Fruit fly (Drosophila melanogaster) whole organism, embryonic: Measurements from ENCODE around the gene aos.
A peak's percentile ranks its signal among the peaks of the same experiment; 100 is the strongest.

Source experiments
- Abd-B ChIP-seq: fragments of 200-800 bp; sonication (Bioruptor generic); optimal IDR thresholded peaks from 2 replicates; lab custom pipeline; 2018; ENCODE audit warnings: missing biosample characterization, mild to moderate bottlenecking, missing genetic modification characterization, moderate library complexity
- Adf1 ChIP-seq: fragments of 200-800 bp; sonication (Bioruptor generic); IDR thresholded peaks from 2 replicates; pipeline ENCODE4 v1.3.6; 2022; ENCODE audit warnings: missing biosample characterization, missing genetic modification characterization
- CG1024 ChIP-seq: fragments of 200-800 bp; sonication (Bioruptor generic); IDR thresholded peaks from 2 replicates; pipeline ENCODE4 v1.3.6; 2022; ENCODE audit warnings: missing biosample characterization, missing genetic modification characterization
- CG11456 ChIP-seq: fragments of 200-800 bp; sonication (Bioruptor generic); IDR thresholded peaks from 3 replicates; pipeline ENCODE4 v1.3.6; 2022; ENCODE audit warnings: missing biosample characterization, missing genetic modification characterization
- CG12659 ChIP-seq: fragments of 200-800 bp; sonication (Bioruptor generic); optimal IDR thresholded peaks from 3 replicates; lab custom pipeline; 2017; ENCODE audit warnings: mild to moderate bottlenecking, missing biosample characterization, missing genetic modification reagents, missing genetic modification characterization
- CG13424 ChIP-seq: fragments of 200-800 bp; sonication (Bioruptor generic); optimal IDR thresholded peaks from 2 replicates; lab custom pipeline; 2019; ENCODE audit warnings: missing biosample characterization, mild to moderate bottlenecking, missing genetic modification characterization, moderate library complexity
- CG14014 ChIP-seq: fragments of 200-800 bp; sonication (Bioruptor generic); IDR thresholded peaks from 2 replicates; pipeline ENCODE4 v1.3.6; 2022; ENCODE audit warnings: missing biosample characterization, missing genetic modification characterization
- CG1603 ChIP-seq: fragments of 200-800 bp; sonication (Bioruptor generic); optimal IDR thresholded peaks from 2 replicates; lab custom pipeline; 2019; ENCODE audit warnings: missing biosample characterization, mild to moderate bottlenecking, missing genetic modification characterization, moderate library complexity
- CG16863 ChIP-seq: fragments of 200-800 bp; sonication (Bioruptor generic); optimal IDR thresholded peaks from 3 replicates; lab custom pipeline; 2016; ENCODE audit warnings: missing biosample characterization, missing genetic modification characterization
- CG17359 ChIP-seq: fragments of 200-800 bp; sonication (Bioruptor generic); optimal IDR thresholded peaks from 3 replicates; lab custom pipeline; 2018; ENCODE audit warnings: missing biosample characterization, mild to moderate bottlenecking, missing genetic modification characterization, moderate library complexity
- CG17361 ChIP-seq: fragments of 200-800 bp; sonication (Bioruptor generic); IDR thresholded peaks from 3 replicates; pipeline ENCODE4 v1.3.6; 2022; ENCODE audit warnings: missing biosample characterization, missing genetic modification characterization
- CG2116 ChIP-seq: fragments of 200-800 bp; sonication (Bioruptor generic); optimal IDR thresholded peaks from 3 replicates; lab custom pipeline; 2018; ENCODE audit warnings: missing biosample characterization, mild to moderate bottlenecking, missing genetic modification characterization
- CG30020 ChIP-seq: fragments of 200-800 bp; optimal IDR thresholded peaks from 2 replicates; lab custom pipeline; 2019; ENCODE audit warnings: missing biosample characterization, mild to moderate bottlenecking, missing genetic modification characterization, moderate library complexity
- CG30431 ChIP-seq: fragments of 200-800 bp; sonication (Bioruptor generic); optimal IDR thresholded peaks from 2 replicates; lab custom pipeline; 2017; ENCODE audit warnings: missing biosample characterization, missing genetic modification characterization
- CG3065 ChIP-seq: fragments of 200-800 bp; sonication (Bioruptor generic); optimal IDR thresholded peaks from 2 replicates; lab custom pipeline; 2016; ENCODE audit warnings: missing biosample characterization, missing genetic modification characterization
- CG3995 ChIP-seq: fragments of 200-800 bp; sonication (Bioruptor generic); optimal IDR thresholded peaks from 3 replicates; lab custom pipeline; 2016; ENCODE audit warnings: missing biosample characterization, missing genetic modification characterization
- CG4820 ChIP-seq: fragments of 200-800 bp; sonication (Bioruptor generic); optimal IDR thresholded peaks from 3 replicates; lab custom pipeline; 2016; ENCODE audit warnings: missing biosample characterization, missing genetic modification characterization
- CG5245 ChIP-seq: fragments of 200-800 bp; sonication (Bioruptor generic); optimal IDR thresholded peaks from 3 replicates; lab custom pipeline; 2016; ENCODE audit warnings: missing biosample characterization, missing genetic modification characterization
- CG7987 ChIP-seq: fragments of 200-800 bp; sonication (Bioruptor generic); optimal IDR thresholded peaks from 2 replicates; lab custom pipeline; 2018; ENCODE audit warnings: missing biosample characterization, mild to moderate bottlenecking, missing genetic modification characterization, moderate library complexity
- CG8388 ChIP-seq: fragments of 200-800 bp; sonication (Bioruptor generic); optimal IDR thresholded peaks from 2 replicates; lab custom pipeline; 2019; ENCODE audit warnings: missing biosample characterization, mild to moderate bottlenecking, missing genetic modification characterization, moderate library complexity
- CG8924 ChIP-seq: fragments of 200-800 bp; optimal IDR thresholded peaks from 3 replicates; lab custom pipeline; 2019; ENCODE audit warnings: missing biosample characterization, mild to moderate bottlenecking, missing genetic modification characterization, moderate library complexity
- CoRest ChIP-seq: fragments of 200-800 bp; sonication (Bioruptor generic); optimal IDR thresholded peaks from 3 replicates; lab custom pipeline; 2018; ENCODE audit warnings: missing biosample characterization, mild to moderate bottlenecking, missing genetic modification characterization, moderate library complexity
- Dip2 ChIP-seq: fragments of 200-800 bp; sonication (Bioruptor generic); IDR thresholded peaks from 2 replicates; pipeline ENCODE4 v1.3.6; 2022; ENCODE audit warnings: missing biosample characterization, missing genetic modification characterization
- Doc3 ChIP-seq: fragments of 200-800 bp; sonication (Bioruptor generic); IDR thresholded peaks from 3 replicates; pipeline ENCODE4 v1.3.6; 2022; ENCODE audit warnings: missing biosample characterization, missing genetic modification characterization; ENCODE audit not compliant: partially characterized antibody
- HLHmδ ChIP-seq: fragments of 200-800 bp; sonication (Bioruptor generic); optimal IDR thresholded peaks from 2 replicates; lab custom pipeline; 2018; ENCODE audit warnings: missing biosample characterization, mild to moderate bottlenecking, missing genetic modification characterization, moderate library complexity
- Jarid2 ChIP-seq: fragments of 200-800 bp; sonication (Bioruptor generic); optimal IDR thresholded peaks from 3 replicates; lab custom pipeline; 2017; ENCODE audit warnings: mild to moderate bottlenecking, missing biosample characterization, missing genetic modification reagents, missing genetic modification characterization
- Lhr ChIP-seq: fragments of 200-800 bp; sonication (Bioruptor generic); optimal IDR thresholded peaks from 3 replicates; lab custom pipeline; 2017; ENCODE audit warnings: mild to moderate bottlenecking, missing biosample characterization, missing genetic modification reagents, missing genetic modification characterization
- NC2β ChIP-seq: fragments of 200-800 bp; sonication (Bioruptor generic); optimal IDR thresholded peaks from 2 replicates; lab custom pipeline; 2016; ENCODE audit warnings: missing biosample characterization, missing genetic modification characterization
- Neu2 ChIP-seq: fragments of 200-800 bp; sonication (Bioruptor generic); optimal IDR thresholded peaks from 3 replicates; lab custom pipeline; 2016; ENCODE audit warnings: missing biosample characterization, missing genetic modification characterization, borderline replicate concordance
- Rx ChIP-seq: fragments of 200-800 bp; sonication (Bioruptor generic); IDR thresholded peaks from 2 replicates; pipeline ENCODE4 v1.3.6; 2022; ENCODE audit warnings: missing biosample characterization, missing genetic modification characterization
- ara ChIP-seq: fragments of 200-800 bp; sonication (Bioruptor generic); IDR thresholded peaks from 2 replicates; pipeline ENCODE4 v1.3.6; 2022; ENCODE audit warnings: missing biosample characterization, missing genetic modification characterization
- bcd ChIP-seq: fragments of 200-800 bp; sonication (Bioruptor generic); optimal IDR thresholded peaks from 2 replicates; lab custom pipeline; 2017; ENCODE audit warnings: missing biosample characterization, mild to moderate bottlenecking, missing genetic modification characterization
- bigmax ChIP-seq: fragments of 200-800 bp; sonication (Bioruptor generic); optimal IDR thresholded peaks from 2 replicates; lab custom pipeline; 2018; ENCODE audit warnings: missing biosample characterization, mild to moderate bottlenecking, missing genetic modification characterization
- en ChIP-seq: fragments of 200-800 bp; sonication (Bioruptor generic); optimal IDR thresholded peaks from 2 replicates; lab custom pipeline; 2016; ENCODE audit warnings: missing biosample characterization, missing genetic modification characterization
- fru ChIP-seq: fragments of >200 bp; optimal IDR thresholded peaks from 2 replicates; lab custom pipeline; 2017
- gfzf ChIP-seq: fragments of 200-800 bp; sonication (Bioruptor generic); optimal IDR thresholded peaks from 2 replicates; lab custom pipeline; 2016; ENCODE audit warnings: missing biosample characterization, mild to moderate bottlenecking, missing genetic modification characterization, moderate library complexity
- grau ChIP-seq: fragments of 200-800 bp; optimal IDR thresholded peaks from 3 replicates; lab custom pipeline; 2019; ENCODE audit warnings: missing biosample characterization, mild to moderate bottlenecking, missing genetic modification characterization, moderate library complexity
- ham ChIP-seq: fragments of 200-800 bp; sonication (Bioruptor generic); IDR thresholded peaks from 2 replicates; pipeline ENCODE4 v1.3.6; 2022; ENCODE audit warnings: missing biosample characterization, missing genetic modification characterization
- jing ChIP-seq: fragments of 200-800 bp; sonication (Bioruptor generic); optimal IDR thresholded peaks from 2 replicates; lab custom pipeline; 2018; ENCODE audit warnings: missing biosample characterization, mild to moderate bottlenecking, missing genetic modification characterization
- klu ChIP-seq: fragments of 200-800 bp; sonication (Bioruptor generic); IDR thresholded peaks from 2 replicates; pipeline ENCODE4 v1.3.6; 2022; ENCODE audit warnings: missing biosample characterization, missing genetic modification characterization
- maf-S ChIP-seq: fragments of 200-800 bp; sonication (Bioruptor generic); optimal IDR thresholded peaks from 2 replicates; lab custom pipeline; 2016; ENCODE audit warnings: missing biosample characterization, missing genetic modification characterization
- nmo ChIP-seq: fragments of 200-800 bp; sonication (Bioruptor generic); optimal IDR thresholded peaks from 2 replicates; lab custom pipeline; 2018; ENCODE audit warnings: missing biosample characterization, mild to moderate bottlenecking, missing genetic modification characterization, moderate library complexity
- oc ChIP-seq: fragments of 200-800 bp; sonication (Bioruptor generic); optimal IDR thresholded peaks from 2 replicates; lab custom pipeline; 2018; ENCODE audit warnings: missing biosample characterization, mild to moderate bottlenecking, missing genetic modification characterization, moderate library complexity
- onecut ChIP-seq: fragments of 200-800 bp; sonication (Bioruptor generic); IDR thresholded peaks from 2 replicates; pipeline ENCODE4 v1.3.6; 2022; ENCODE audit warnings: missing biosample characterization, missing genetic modification characterization
- org-1 ChIP-seq: fragments of 200-800 bp; sonication (Bioruptor generic); optimal IDR thresholded peaks from 2 replicates; lab custom pipeline; 2017; ENCODE audit warnings: missing biosample characterization, missing genetic modification characterization
- sens ChIP-seq: fragments of 200-800 bp; sonication (Bioruptor generic); peaks from one replicate; lab custom pipeline; 2016; ENCODE audit warnings: missing biosample characterization, missing genetic modification characterization
- shn ChIP-seq: fragments of 200-800 bp; sonication (Bioruptor generic); optimal IDR thresholded peaks from 3 replicates; lab custom pipeline; 2016; ENCODE audit warnings: missing biosample characterization, missing genetic modification characterization
- sisA ChIP-seq: fragments of 200-800 bp; sonication (Bioruptor generic); IDR thresholded peaks from 2 replicates; pipeline ENCODE4 v1.3.6; 2022; ENCODE audit warnings: missing biosample characterization, missing genetic modification characterization
- ssp ChIP-seq: fragments of 200-800 bp; sonication (Bioruptor generic); IDR thresholded peaks from 2 replicates; pipeline ENCODE4 v1.3.6; 2022; ENCODE audit warnings: missing biosample characterization, missing genetic modification characterization
- tio ChIP-seq: fragments of 200-800 bp; sonication (Bioruptor generic); optimal IDR thresholded peaks from 2 replicates; lab custom pipeline; 2017; ENCODE audit warnings: missing biosample characterization, missing genetic modification characterization, inconsistent platforms
- vvl ChIP-seq: fragments of 200-800 bp; sonication (Bioruptor generic); IDR thresholded peaks from 2 replicates; pipeline ENCODE4 v1.3.6; 2022; ENCODE audit warnings: missing biosample characterization, missing genetic modification characterization
- wor ChIP-seq: fragments of 200-800 bp; sonication (Bioruptor generic); IDR thresholded peaks from 2 replicates; pipeline ENCODE4 v1.3.6; 2022; ENCODE audit warnings: missing biosample characterization, missing genetic modification characterization
- zfh1 ChIP-seq: fragments of 200-800 bp; sonication (Bioruptor generic); IDR thresholded peaks from 3 replicates; pipeline ENCODE4 v1.3.6; 2022; ENCODE audit warnings: missing biosample characterization, missing genetic modification characterization

The aos gene

dm6 chr3L:16474130-16474529 is 9.3 kb downstream of the aos start (continued):
- peak; percentile 6 for TF ChIP-seq CG1603 (tag; lab: Kevin White, UChicago)
- TF ChIP-seq CoRest (tag; lab: Kevin White, UChicago) = peak; percentile 18
- TF ChIP-seq oc (tag; lab: Kevin White, UChicago) = no peak
- TF ChIP-seq Rx = no peak
- no peak for TF ChIP-seq CG4820 (GFP tag; lab: Kevin White, UChicago)
- no peak for TF ChIP-seq shn
- TF ChIP-seq org-1 (GFP tag; lab: Kevin White, UChicago) = no peak
- TF ChIP-seq ssp (GFP tag; lab: Robert Waterston, UW) = no peak
- peak; percentile 79 for TF ChIP-seq sens (GFP tag; lab: Kevin White, UChicago)
- no peak for TF ChIP-seq NC2β (GFP tag; lab: Kevin White, UChicago)
- TF ChIP-seq ham (GFP tag; lab: Robert Waterston, UW) = no peak
- peak; percentile 17 for TF ChIP-seq tio (GFP tag; lab: Kevin White, UChicago)
- peak; percentile 26 for TF ChIP-seq grau
- TF ChIP-seq klu = no peak
- TF ChIP-seq CG14014 (GFP tag; lab: Robert Waterston, UW) = no peak
- peak; percentile 5 for TF ChIP-seq CG13424 (tag; lab: Kevin White, UChicago)
- TF ChIP-seq Abd-B (GFP tag; lab: Kevin White, UChicago) = no peak
- no peak for TF ChIP-seq CG1024 (GFP tag; lab: Robert Waterston, UW)
- TF ChIP-seq CG12659 (GFP tag; lab: Kevin White, UChicago) = no peak
- no peak for TF ChIP-seq Doc3 (GFP tag; lab: Robert Waterston, UW)
- TF ChIP-seq CG8388 = peak; percentile 45
- no peak; the same call in 1 of the 2 replicates for TF ChIP-seq vvl
- TF ChIP-seq CG17359 (tag; lab: Kevin White, UChicago) = peak; percentile 29
- TF ChIP-seq wor = no peak
- no peak for TF ChIP-seq ara (GFP tag; lab: Robert Waterston, UW)
- TF ChIP-seq CG5245 = no peak
- TF ChIP-seq fru (lab: Kevin White, UChicago) = no peak
- TF ChIP-seq nmo (GFP tag; lab: Kevin White, UChicago) = peak; percentile 33
- TF ChIP-seq en = no peak
- no peak for TF ChIP-seq Adf1 (GFP tag; lab: Robert Waterston, UW)
- no peak for TF ChIP-seq CG3065 (GFP tag; lab: Kevin White, UChicago)
- no peak for TF ChIP-seq CG30020 (tag; lab: Kevin White, UChicago)
- TF ChIP-seq jing (GFP tag; lab: Kevin White, UChicago) = no peak
- TF ChIP-seq CG3995 = no peak
- no peak for TF ChIP-seq Dip2 (GFP tag; lab: Robert Waterston, UW)
- TF ChIP-seq Neu2 (GFP tag; lab: Kevin White, UChicago) = no peak
- TF ChIP-seq gfzf (GFP tag; lab: Kevin White, UChicago) = no peak
- no peak for TF ChIP-seq CG7987
- no peak for TF ChIP-seq CG16863 (GFP tag; lab: Kevin White, UChicago)
- no peak for TF ChIP-seq onecut (GFP tag; lab: Robert Waterston, UW)
- TF ChIP-seq bigmax (GFP tag; lab: Kevin White, UChicago) = no peak
- TF ChIP-seq maf-S (GFP tag; lab: Kevin White, UChicago) = no peak
- TF ChIP-seq Jarid2 = no peak
- no peak for TF ChIP-seq bcd (GFP tag; lab: Kevin White, UChicago)
- TF ChIP-seq HLHmδ (GFP tag; lab: Kevin White, UChicago) = no peak
- TF ChIP-seq zfh1 (GFP tag; lab: Robert Waterston, UW) = no peak
- peak; percentile 26; the same call in 1 of the 2 replicates for TF ChIP-seq sisA (GFP tag; lab: Robert Waterston, UW)
- no peak for TF ChIP-seq CG2116 (GFP tag; lab: Kevin White, UChicago)
- TF ChIP-seq CG8924 (tag; lab: Kevin White, UChicago) = no peak
- no peak for TF ChIP-seq CG11456 (GFP tag; lab: Robert Waterston, UW)
- no peak for TF ChIP-seq Lhr (GFP tag; lab: Kevin White, UChicago)
- TF ChIP-seq CG17361 (GFP tag; lab: Robert Waterston, UW) = peak; percentile 55; the same call in 1 of the 3 replicates
- no peak for TF ChIP-seq CG30431 (GFP tag; lab: Kevin White, UChicago)
